Worm (Caenorhabditis elegans) whole organism, young adult: Measurements from ENCODE around the gene T28C12.1.
A peak's percentile ranks its signal among the peaks of the same experiment; 100 is the strongest.

ENCODE experiments used
- B0019.2 ChIP-seq: fragments of 200-800 bp; sonication (Bioruptor generic); conservative IDR thresholded peaks from 2 replicates; pipeline ENCODE4 v1.3.6; 2022; ENCODE audit warnings: missing genetic modification reagents, missing genetic modification characterization, missing compliant biosample characterization
- B0261.1 ChIP-seq: sonication (generic microtip); optimal IDR thresholded peaks from 2 replicates; lab custom pipeline; 2016; ENCODE audit warnings: mild to moderate bottlenecking, missing genetic modification characterization, moderate library complexity, missing compliant biosample characterization
- C06A6.2 ChIP-seq: fragments of 200-800 bp; sonication (Bioruptor generic); conservative IDR thresholded peaks from 2 replicates; pipeline ENCODE4 v1.3.6; 2022; ENCODE audit warnings: missing genetic modification characterization, missing compliant biosample characterization
- C17E4.6 ChIP-seq: fragments of 200-800 bp; sonication (Bioruptor generic); IDR thresholded peaks from 2 replicates; pipeline ENCODE4 v1.3.6; 2022; ENCODE audit warnings: missing genetic modification reagents, missing genetic modification characterization, missing compliant biosample characterization
- D2030.7 ChIP-seq: fragments of 200-800 bp; sonication (Bioruptor generic); IDR thresholded peaks from 2 replicates; pipeline ENCODE4 v1.3.6; 2022; ENCODE audit warnings: missing genetic modification reagents, missing genetic modification characterization, missing compliant biosample characterization
- F22D6.2 ChIP-seq: sonication (generic microtip); optimal IDR thresholded peaks from 2 replicates; lab custom pipeline; 2016; ENCODE audit warnings: mild to moderate bottlenecking, missing genetic modification characterization, missing compliant biosample characterization
- F33H1.4 ChIP-seq: fragments of 200-800 bp; sonication (Bioruptor generic); IDR thresholded peaks from 2 replicates; pipeline ENCODE4 v1.3.6; 2022; ENCODE audit warnings: missing genetic modification reagents, missing genetic modification characterization, missing compliant biosample characterization
- K11D2.4 ChIP-seq: fragments of 200-800 bp; sonication (Bioruptor generic); IDR thresholded peaks from 2 replicates; pipeline ENCODE4 v1.3.6; 2022; ENCODE audit warnings: missing genetic modification reagents, missing genetic modification characterization, missing compliant biosample characterization
- T07F8.4 ChIP-seq: sonication (generic microtip); optimal IDR thresholded peaks from 2 replicates; lab custom pipeline; 2016; ENCODE audit warnings: mild to moderate bottlenecking, missing genetic modification characterization, moderate library complexity, missing compliant biosample characterization
- athp-1 ChIP-seq: sonication (generic microtip); optimal IDR thresholded peaks from 2 replicates; lab custom pipeline; 2017; ENCODE audit warnings: mild to moderate bottlenecking, missing genetic modification characterization, missing compliant biosample characterization
- attf-3 ChIP-seq: fragments of 200-800 bp; sonication (Bioruptor generic); conservative IDR thresholded peaks from 2 replicates; pipeline ENCODE4 v1.3.6; 2022; ENCODE audit warnings: missing genetic modification reagents, missing genetic modification characterization, missing compliant biosample characterization
- bed-1 ChIP-seq: fragments of 200-800 bp; sonication (Bioruptor generic); IDR thresholded peaks from 2 replicates; pipeline ENCODE4 v1.3.6; 2022; ENCODE audit warnings: missing genetic modification reagents, missing genetic modification characterization, missing compliant biosample characterization
- bed-2 ChIP-seq: fragments of 200-800 bp; sonication (Bioruptor generic); IDR thresholded peaks from 2 replicates; pipeline ENCODE4 v1.3.6; 2022; ENCODE audit warnings: missing genetic modification reagents, missing genetic modification characterization, missing compliant biosample characterization
- ccch-3 ChIP-seq: fragments of 200-800 bp; sonication (Bioruptor generic); optimal IDR thresholded peaks from 2 replicates; lab custom pipeline; 2018; ENCODE audit warnings: mild to moderate bottlenecking, missing genetic modification characterization, missing compliant biosample characterization
- cebp-1 ChIP-seq, 2 experiments: fragments of 200-800 bp in 1 of 2; sonication (Bioruptor generic) in 1 of 2; sonication (generic microtip) in 1 of 2; IDR thresholded peaks in 1 of 2; optimal IDR thresholded peaks in 1 of 2; 2 replicates each; pipeline versions ENCODE4 v1.3.6 to Lab custom; 2017 to 2022; ENCODE audit warnings: missing compliant biosample characterization in 2 of 2, missing genetic modification characterization in 2 of 2, mild to moderate bottlenecking in 1 of 2, missing genetic modification reagents in 1 of 2, moderate library complexity in 1 of 2
- cebp-2 ChIP-seq: fragments of 200-800 bp; sonication (Bioruptor generic); IDR thresholded peaks from 2 replicates; pipeline ENCODE4 v1.3.6; 2022; ENCODE audit warnings: missing genetic modification characterization, missing compliant biosample characterization
- ceh-100 ChIP-seq: fragments of 200-800 bp; sonication (Bioruptor generic); IDR thresholded peaks from 2 replicates; pipeline ENCODE4 v1.3.6; 2022; ENCODE audit warnings: missing genetic modification reagents, missing genetic modification characterization, missing compliant biosample characterization
- ceh-27 ChIP-seq: fragments of 200-800 bp; sonication (Bioruptor generic); optimal IDR thresholded peaks from 2 replicates; lab custom pipeline; 2018; ENCODE audit warnings: mild to moderate bottlenecking, missing genetic modification characterization, moderate library complexity, missing compliant biosample characterization
- ceh-40 ChIP-seq: fragments of 200-800 bp; sonication (Bioruptor generic); IDR thresholded peaks from 2 replicates; pipeline ENCODE4 v1.3.6; 2022; ENCODE audit warnings: missing genetic modification characterization, missing compliant biosample characterization
- ceh-58 ChIP-seq: fragments of 200-800 bp; sonication (Bioruptor generic); IDR thresholded peaks from 2 replicates; pipeline ENCODE4 v1.3.6; 2022; ENCODE audit warnings: missing genetic modification characterization, missing compliant biosample characterization
- die-1 ChIP-seq: sonication (generic microtip); optimal IDR thresholded peaks from 2 replicates; lab custom pipeline; 2016; ENCODE audit warnings: missing genotype, mild to moderate bottlenecking, missing genetic modification characterization, missing compliant biosample characterization
- efl-1 ChIP-seq: fragments of 150-350 bp; optimal IDR thresholded peaks from 2 replicates; lab custom pipeline; 2014; ENCODE audit warnings: missing biosample characterization, missing genetic modification reagents, missing genetic modification characterization
- egl-44 ChIP-seq: fragments of 200-800 bp; sonication (Bioruptor generic); IDR thresholded peaks from 2 replicates; pipeline ENCODE4 v1.3.6; 2022; ENCODE audit warnings: missing genetic modification reagents, missing genetic modification characterization, missing compliant biosample characterization
- fkh-3 ChIP-seq: sonication (generic microtip); optimal IDR thresholded peaks from 2 replicates; lab custom pipeline; 2016; ENCODE audit warnings: mild to moderate bottlenecking, missing genetic modification characterization, missing compliant biosample characterization
- him-1 ChIP-seq: sonication (generic microtip); optimal IDR thresholded peaks from 2 replicates; lab custom pipeline; 2016; ENCODE audit warnings: missing genotype, missing genetic modification reagents, missing genetic modification characterization, missing compliant biosample characterization
- hlh-26 ChIP-seq: fragments of 200-800 bp; sonication (Bioruptor generic); conservative IDR thresholded peaks from 2 replicates; pipeline ENCODE4 v1.3.6; 2022; ENCODE audit warnings: missing genetic modification reagents, missing genetic modification characterization, missing compliant biosample characterization
- hmg-1.2 ChIP-seq: fragments of 200-800 bp; sonication (Bioruptor generic); IDR thresholded peaks from 2 replicates; pipeline ENCODE4 v1.3.6; 2022; ENCODE audit warnings: missing genetic modification reagents, missing genetic modification characterization, missing compliant biosample characterization
- let-526 ChIP-seq: fragments of 200-800 bp; sonication (Bioruptor generic); IDR thresholded peaks from 2 replicates; pipeline ENCODE4 v1.3.6; 2022; ENCODE audit warnings: missing genetic modification reagents, missing genetic modification characterization, missing compliant biosample characterization
- lin-26 ChIP-seq: fragments of 200-800 bp; sonication (Bioruptor generic); IDR thresholded peaks from 2 replicates; pipeline ENCODE4 v1.3.6; 2022; ENCODE audit warnings: missing genetic modification reagents, missing genetic modification characterization, missing compliant biosample characterization
- lin-40 ChIP-seq: sonication (generic microtip); optimal IDR thresholded peaks from 2 replicates; lab custom pipeline; 2016; ENCODE audit warnings: missing genetic modification characterization, mild to moderate bottlenecking, missing compliant biosample characterization, missing genotype, missing genetic modification reagents
- lsl-1 ChIP-seq: fragments of 200-800 bp; sonication (Bioruptor generic); optimal IDR thresholded peaks from 2 replicates; lab custom pipeline; 2018; ENCODE audit warnings: mild to moderate bottlenecking, missing genetic modification characterization, moderate library complexity, missing compliant biosample characterization
- lsy-27 ChIP-seq: sonication (generic microtip); optimal IDR thresholded peaks from 2 replicates; lab custom pipeline; 2017; ENCODE audit warnings: missing genetic modification characterization, mild to moderate bottlenecking, missing compliant biosample characterization, antibody characterized with exemption, missing genotype, borderline replicate concordance; ENCODE audit not compliant: insufficient read depth
- madf-10 ChIP-seq: sonication (generic microtip); optimal IDR thresholded peaks from 2 replicates; lab custom pipeline; 2016; ENCODE audit warnings: mild to moderate bottlenecking, missing genetic modification characterization, missing compliant biosample characterization
- madf-3 ChIP-seq: fragments of 200-800 bp; sonication (Bioruptor generic); IDR thresholded peaks from 2 replicates; pipeline ENCODE4 v1.3.6; 2022; ENCODE audit warnings: missing genetic modification reagents, missing genetic modification characterization, missing compliant biosample characterization
- mes-4 ChIP-seq: sonication (generic microtip); optimal IDR thresholded peaks from 2 replicates; lab custom pipeline; 2016; ENCODE audit warnings: missing genotype, missing genetic modification characterization, missing compliant biosample characterization
- mxl-1 ChIP-seq: sonication (generic microtip); optimal IDR thresholded peaks from 2 replicates; lab custom pipeline; 2016; ENCODE audit warnings: missing genetic modification characterization, missing compliant biosample characterization
- nhr-80 ChIP-seq: sonication (generic microtip); optimal IDR thresholded peaks from 2 replicates; lab custom pipeline; 2016; ENCODE audit warnings: missing genetic modification characterization, missing compliant biosample characterization
- nhr-90 ChIP-seq: sonication (generic microtip); optimal IDR thresholded peaks from 2 replicates; lab custom pipeline; 2016; ENCODE audit warnings: missing genotype, mild to moderate bottlenecking, missing genetic modification characterization, missing compliant biosample characterization
- rcor-1 ChIP-seq: fragments of 200-800 bp; sonication (Bioruptor generic); IDR thresholded peaks from 2 replicates; pipeline ENCODE4 v1.3.6; 2022; ENCODE audit warnings: missing genetic modification reagents, missing genetic modification characterization, missing compliant biosample characterization
- snpc-3.4 ChIP-seq: sonication (generic microtip); optimal IDR thresholded peaks from 2 replicates; lab custom pipeline; 2017; ENCODE audit warnings: missing genetic modification characterization, mild to moderate bottlenecking, missing compliant biosample characterization, antibody characterized with exemption, moderate library complexity, missing genotype, missing genetic modification reagents
- snpc-4 ChIP-seq, 5 experiments: fragments of 150-350 bp in 1 of 5; sonication (generic microtip) in 4 of 5; optimal IDR thresholded peaks; 2 replicates each; lab custom pipeline; 2014 to 2018; ENCODE audit warnings: missing genetic modification characterization in 5 of 5, missing biosample characterization in 3 of 5, antibody characterized with exemption in 2 of 5, mild to moderate bottlenecking in 2 of 5, missing compliant biosample characterization in 2 of 5, missing genotype in 2 of 5, moderate library complexity in 2 of 5, missing genetic modification reagents in 1 of 5
- somi-1 ChIP-seq: fragments of 200-800 bp; sonication (Bioruptor generic); optimal IDR thresholded peaks from 2 replicates; lab custom pipeline; 2018; ENCODE audit warnings: mild to moderate bottlenecking, missing genetic modification characterization, missing compliant biosample characterization
- tbp1 ChIP-seq: fragments of 200-800 bp; sonication (Bioruptor generic); optimal IDR thresholded peaks from 2 replicates; lab custom pipeline; 2018; ENCODE audit warnings: mild to moderate bottlenecking, missing genetic modification characterization, missing compliant biosample characterization
- tlf-1 ChIP-seq: fragments of 200-800 bp; sonication (Bioruptor generic); optimal IDR thresholded peaks from 2 replicates; lab custom pipeline; 2018; ENCODE audit warnings: mild to moderate bottlenecking, missing genetic modification characterization, missing compliant biosample characterization
- unc-130 ChIP-seq: sonication (generic microtip); optimal IDR thresholded peaks from 2 replicates; lab custom pipeline; 2016; ENCODE audit warnings: missing genetic modification reagents, missing genetic modification characterization, missing compliant biosample characterization
- ztf-22 ChIP-seq: fragments of 200-800 bp; sonication (Bioruptor generic); optimal IDR thresholded peaks from 2 replicates; lab custom pipeline; 2018; ENCODE audit warnings: mild to moderate bottlenecking, missing genetic modification characterization, moderate library complexity, missing compliant biosample characterization
- ztf-6 ChIP-seq: fragments of 200-800 bp; sonication (Bioruptor generic); IDR thresholded peaks from 2 replicates; pipeline ENCODE4 v1.3.6; 2022; ENCODE audit warnings: missing genetic modification reagents, missing genetic modification characterization, missing compliant biosample characterization

Gene T28C12.1

DNA sequence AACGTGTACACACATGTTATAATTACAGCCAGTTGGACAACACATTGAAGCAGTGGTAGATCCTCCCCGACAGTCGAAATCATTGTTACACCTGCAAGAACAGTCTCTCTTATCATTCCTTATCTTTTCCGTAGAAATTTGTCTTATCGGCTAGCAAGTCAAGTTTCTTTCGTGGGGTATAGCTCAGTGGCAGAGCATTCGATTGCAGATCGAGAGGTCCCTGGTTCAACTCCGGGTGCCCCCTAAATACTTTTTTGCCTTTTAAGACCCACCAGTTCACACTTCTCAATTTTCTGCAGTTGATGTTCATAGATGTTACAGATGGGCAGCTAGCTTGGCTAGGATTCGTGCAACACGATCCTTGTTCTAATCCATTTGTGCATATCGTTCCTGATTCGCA, 3.5 kb downstream of the T28C12.1 start (continued):
- no peak for TF ChIP-seq F22D6.2 (tag; lab: Kevin White, UChicago)
- TF ChIP-seq madf-10, result peak; percentile 60
- peak; percentile 33; the same call in 1 of the 2 replicates for TF ChIP-seq F33H1.4 (GFP tag; lab: Robert Waterston, UW)
- TF ChIP-seq let-526 (GFP tag; lab: Robert Waterston, UW), result no peak
- no peak for TF ChIP-seq snpc-4 (GFP tag; optimal IDR thresholded peaks at IDR 0.05; lab: Kevin White, UChicago)
- TF ChIP-seq snpc-4 (tag; optimal IDR thresholded peaks at IDR 0.05; lab: Kevin White, UChicago), result peak in 1 of 4 experiments; percentile 16
- TF ChIP-seq C06A6.2 (GFP tag; lab: Robert Waterston, UW), result no peak
- no peak for TF ChIP-seq C17E4.6 (GFP tag; lab: Robert Waterston, UW)
- peak; percentile 51; the same call in 1 of the 2 replicates for TF ChIP-seq rcor-1 (GFP tag; lab: Robert Waterston, UW)
- no peak for TF ChIP-seq lsy-27
- TF ChIP-seq lin-40 (tag; lab: Kevin White, UChicago), result no peak
- no peak for TF ChIP-seq snpc-3.4 (tag; lab: Kevin White, UChicago)
- peak; percentile 91 for TF ChIP-seq mxl-1
- TF ChIP-seq ccch-3 (GFP tag; lab: Kevin White, UChicago), result no peak
- TF ChIP-seq ceh-100 (GFP tag; lab: Robert Waterston, UW), result 0 out of 2 replicates have a peak, but pooled peaks have one; percentile 32
- peak; percentile 91 for TF ChIP-seq ceh-40 (GFP tag; lab: Robert Waterston, UW)
- TF ChIP-seq nhr-90, result peak; percentile 81
- peak; percentile 76 for TF ChIP-seq B0261.1 (tag; lab: Kevin White, UChicago)
- TF ChIP-seq cebp-1 (GFP tag; IDR thresholded peaks at IDR 0.05; lab: Robert Waterston, UW), result 0 out of 2 replicates have a peak, but pooled peaks have one; percentile 26
- TF ChIP-seq cebp-1 (tag; optimal IDR thresholded peaks at IDR 0.05; lab: Kevin White, UChicago), result no peak
- peak; percentile 65 for TF ChIP-seq him-1 (tag; lab: Kevin White, UChicago)
- TF ChIP-seq efl-1 (GFP tag; lab: Kevin White, UChicago), result no peak
- peak; percentile 2 for TF ChIP-seq fkh-3 (tag; lab: Kevin White, UChicago)
- peak; percentile 56 for TF ChIP-seq athp-1 (tag; lab: Kevin White, UChicago)
- no peak for TF ChIP-seq tlf-1
- peak; percentile 91 for TF ChIP-seq tbp1 (GFP tag; lab: Kevin White, UChicago)
- peak; percentile 62; the same call in 1 of the 2 replicates for TF ChIP-seq D2030.7 (GFP tag; lab: Robert Waterston, UW)
- TF ChIP-seq hlh-26 (GFP tag; lab: Robert Waterston, UW), result no peak
- peak; percentile 86 for TF ChIP-seq die-1 (tag; lab: Kevin White, UChicago)
- TF ChIP-seq B0019.2, result no peak
- TF ChIP-seq attf-3 (GFP tag; lab: Robert Waterston, UW), result peak; percentile 54
- no peak for TF ChIP-seq ceh-58 (GFP tag; lab: Robert Waterston, UW)
- peak; percentile 61 for TF ChIP-seq hmg-1.2
- 0 out of 2 replicates have a peak, but pooled peaks have one; percentile 19 for TF ChIP-seq bed-2 (GFP tag; lab: Robert Waterston, UW)
- TF ChIP-seq unc-130 (GFP tag; lab: Kevin White, UChicago), result peak; percentile 28
- 0 out of 2 replicates have a peak, but pooled peaks have one; percentile 39 for TF ChIP-seq ztf-6
- TF ChIP-seq ceh-27 (GFP tag; lab: Kevin White, UChicago), result peak; percentile 6
- 0 out of 2 replicates have a peak, but pooled peaks have one; percentile 45 for TF ChIP-seq bed-1 (GFP tag; lab: Robert Waterston, UW)
- peak; percentile 7 for TF ChIP-seq somi-1
- 0 out of 2 replicates have a peak, but pooled peaks have one; percentile 26 for TF ChIP-seq K11D2.4
- peak; percentile 7 for TF ChIP-seq ztf-22 (GFP tag; lab: Kevin White, UChicago)
- peak; percentile 35 for TF ChIP-seq lsl-1 (GFP tag; lab: Kevin White, UChicago)
- peak; percentile 24 for TF ChIP-seq mes-4 (tag; lab: Kevin White, UChicago)
- TF ChIP-seq cebp-2 (GFP tag; lab: Robert Waterston, UW), result peak; percentile 85
- TF ChIP-seq madf-3, result 0 out of 2 replicates have a peak, but pooled peaks have one; percentile 50
- peak; percentile 42 for TF ChIP-seq T07F8.4
- TF ChIP-seq egl-44 (GFP tag; lab: Robert Waterston, UW), result peak; percentile 77; the same call in 1 of the 2 replicates
- peak; percentile 93 for TF ChIP-seq lin-26
- peak; percentile 35 for TF ChIP-seq nhr-80
